Worm (Caenorhabditis elegans) whole organism, late embryonic: ENCODE data around the gene F54D12.1.

Experiments used
- C38D4.7 ChIP-seq: fragments of 200-800 bp; sonication (Bioruptor generic); optimal IDR thresholded peaks from 2 replicates; lab custom pipeline; 2018; ENCODE audit warnings: mild to moderate bottlenecking, missing genetic modification characterization, moderate library complexity, missing compliant biosample characterization
- F13H6.1 ChIP-seq: sonication (generic microtip); optimal IDR thresholded peaks from 2 replicates; lab custom pipeline; 2016; ENCODE audit warnings: missing genetic modification characterization, missing compliant biosample characterization
- T23F11.4 ChIP-seq: fragments of 200-800 bp; sonication (Bioruptor generic); optimal IDR thresholded peaks from 2 replicates; lab custom pipeline; 2018; ENCODE audit warnings: mild to moderate bottlenecking, missing genetic modification characterization, missing compliant biosample characterization
- ama-1 ChIP-seq: fragments of 150-350 bp; optimal IDR thresholded peaks from 2 replicates; lab custom pipeline; 2014
- ceh-18 ChIP-seq: sonication (generic microtip); optimal IDR thresholded peaks from 2 replicates; lab custom pipeline; 2016; ENCODE audit warnings: missing genetic modification characterization, missing compliant biosample characterization
- ceh-19 ChIP-seq: fragments of 200-800 bp; sonication (Bioruptor generic); optimal IDR thresholded peaks from 2 replicates; lab custom pipeline; 2018; ENCODE audit warnings: mild to moderate bottlenecking, missing genetic modification characterization, missing compliant biosample characterization
- ceh-22 ChIP-seq: sonication (generic microtip); optimal IDR thresholded peaks from 2 replicates; lab custom pipeline; 2017; ENCODE audit warnings: missing biosample characterization, missing genetic modification characterization
- ceh-24 ChIP-seq: sonication (generic microtip); optimal IDR thresholded peaks from 2 replicates; lab custom pipeline; 2016; ENCODE audit warnings: mild to moderate bottlenecking, missing genetic modification characterization, missing compliant biosample characterization
- ceh-30 ChIP-seq: fragments of 150-350 bp; optimal IDR thresholded peaks from 2 replicates; lab custom pipeline; 2014; ENCODE audit warnings: missing biosample characterization, missing genetic modification characterization
- ceh-45 ChIP-seq: fragments of 200-800 bp; sonication (Bioruptor generic); IDR thresholded peaks from 2 replicates; pipeline ENCODE4 v1.3.6; 2022; ENCODE audit warnings: missing genetic modification reagents, missing genetic modification characterization, missing compliant biosample characterization
- ceh-6 ChIP-seq: fragments of 200-800 bp; sonication (Bioruptor generic); optimal IDR thresholded peaks from 2 replicates; lab custom pipeline; 2018; ENCODE audit warnings: mild to moderate bottlenecking, missing genetic modification characterization, missing compliant biosample characterization
- che-1 ChIP-seq: sonication (generic microtip); optimal IDR thresholded peaks from 2 replicates; lab custom pipeline; 2016; ENCODE audit warnings: mild to moderate bottlenecking, missing genetic modification characterization, missing compliant biosample characterization
- dve-1 ChIP-seq: sonication (generic microtip); optimal IDR thresholded peaks from 2 replicates; lab custom pipeline; 2017; ENCODE audit warnings: antibody characterized with exemption, mild to moderate bottlenecking, missing genetic modification characterization, missing compliant biosample characterization
- elt-4 ChIP-seq: sonication (generic microtip); optimal IDR thresholded peaks from 2 replicates; lab custom pipeline; 2016; ENCODE audit warnings: missing genetic modification characterization, missing compliant biosample characterization
- eyg-1 ChIP-seq: sonication (generic microtip); optimal IDR thresholded peaks from 2 replicates; lab custom pipeline; 2016; ENCODE audit warnings: missing genotype, missing genetic modification characterization, missing compliant biosample characterization
- fax-1 ChIP-seq: sonication (generic microtip); optimal IDR thresholded peaks from 2 replicates; lab custom pipeline; 2016; ENCODE audit warnings: missing genotype, missing genetic modification characterization, missing compliant biosample characterization
- fkh-6 ChIP-seq: sonication (generic microtip); optimal IDR thresholded peaks from 2 replicates; lab custom pipeline; 2016; ENCODE audit warnings: missing genetic modification characterization, missing compliant biosample characterization
- hlh-13 ChIP-seq: fragments of 200-800 bp; sonication (Bioruptor generic); optimal IDR thresholded peaks from 2 replicates; lab custom pipeline; 2018; ENCODE audit warnings: mild to moderate bottlenecking, missing genetic modification characterization, missing compliant biosample characterization
- hlh-15 ChIP-seq: sonication (generic microtip); optimal IDR thresholded peaks from 2 replicates; lab custom pipeline; 2016; ENCODE audit warnings: missing genetic modification characterization, missing compliant biosample characterization
- hlh-30 ChIP-seq: sonication (generic microtip); optimal IDR thresholded peaks from 2 replicates; lab custom pipeline; 2017; ENCODE audit warnings: antibody characterized with exemption, missing genetic modification characterization, missing compliant biosample characterization; ENCODE audit not compliant: insufficient read depth
- hlh-6 ChIP-seq: sonication (generic microtip); optimal IDR thresholded peaks from 2 replicates; lab custom pipeline; 2016; ENCODE audit warnings: missing genotype, missing genetic modification characterization, missing compliant biosample characterization
- lim-6 ChIP-seq: sonication (generic microtip); optimal IDR thresholded peaks from 2 replicates; lab custom pipeline; 2016; ENCODE audit warnings: missing genetic modification characterization, missing compliant biosample characterization
- lin-11 ChIP-seq: fragments of 200-800 bp; sonication (Bioruptor generic); optimal IDR thresholded peaks from 2 replicates; lab custom pipeline; 2018; ENCODE audit warnings: mild to moderate bottlenecking, missing genetic modification characterization, missing compliant biosample characterization
- nhr-232 ChIP-seq: sonication (generic microtip); optimal IDR thresholded peaks from 2 replicates; lab custom pipeline; 2016; ENCODE audit warnings: missing genetic modification characterization, missing compliant biosample characterization
- npax-4 ChIP-seq: sonication (generic microtip); optimal IDR thresholded peaks from 2 replicates; lab custom pipeline; 2016; ENCODE audit warnings: missing genetic modification characterization, missing compliant biosample characterization
- odd-2 ChIP-seq: sonication (generic microtip); optimal IDR thresholded peaks from 2 replicates; lab custom pipeline; 2017; ENCODE audit warnings: antibody characterized with exemption, mild to moderate bottlenecking, missing genetic modification characterization, missing compliant biosample characterization
- pax-1 ChIP-seq: fragments of 150-350 bp; optimal IDR thresholded peaks from 2 replicates; lab custom pipeline; 2014; ENCODE audit warnings: missing biosample characterization, missing genetic modification characterization
- pha-2 ChIP-seq: sonication (generic microtip); optimal IDR thresholded peaks from 2 replicates; lab custom pipeline; 2017; ENCODE audit warnings: mild to moderate bottlenecking, missing genetic modification characterization, missing compliant biosample characterization
- ref-2 ChIP-seq: sonication (generic microtip); optimal IDR thresholded peaks from 2 replicates; lab custom pipeline; 2016; ENCODE audit warnings: missing genetic modification characterization, missing compliant biosample characterization
- sdc-2 ChIP-seq: sonication (generic microtip); optimal IDR thresholded peaks from 2 replicates; lab custom pipeline; 2016; ENCODE audit warnings: missing genotype, missing genetic modification characterization, missing compliant biosample characterization
- syd-9 ChIP-seq: sonication (generic microtip); optimal IDR thresholded peaks from 2 replicates; lab custom pipeline; 2016; ENCODE audit warnings: mild to moderate bottlenecking, missing genetic modification characterization, moderate library complexity, missing compliant biosample characterization
- tbx-7 ChIP-seq: sonication (generic microtip); optimal IDR thresholded peaks from 2 replicates; lab custom pipeline; 2016; ENCODE audit warnings: missing genotype, missing genetic modification characterization, missing compliant biosample characterization
- ttx-3 ChIP-seq: sonication (generic microtip); optimal IDR thresholded peaks from 2 replicates; lab custom pipeline; 2016; ENCODE audit warnings: missing genetic modification reagents, missing genetic modification characterization, missing compliant biosample characterization
- unc-3 ChIP-seq, 2 experiments: fragments of 200-800 bp in 1 of 2; sonication (Bioruptor generic) in 1 of 2; sonication (generic microtip) in 1 of 2; conservative IDR thresholded peaks in 1 of 2; optimal IDR thresholded peaks in 1 of 2; 2 replicates each; pipeline versions ENCODE4 v1.3.6 to Lab custom; 2016 to 2022; ENCODE audit warnings: missing compliant biosample characterization in 2 of 2, missing genetic modification characterization in 2 of 2, missing genetic modification reagents in 1 of 2
- unc-55 ChIP-seq: sonication (generic microtip); optimal IDR thresholded peaks from 2 replicates; lab custom pipeline; 2017; ENCODE audit warnings: missing biosample characterization, missing genetic modification reagents, missing genetic modification characterization
- zip-5 ChIP-seq: sonication (generic microtip); optimal IDR thresholded peaks from 2 replicates; lab custom pipeline; 2016; ENCODE audit warnings: missing genetic modification characterization, missing compliant biosample characterization
- ztf-16 ChIP-seq: sonication (generic microtip); optimal IDR thresholded peaks from 2 replicates; lab custom pipeline; 2017; ENCODE audit warnings: missing genetic modification characterization, missing compliant biosample characterization

Gene F54D12.1

DNA sequence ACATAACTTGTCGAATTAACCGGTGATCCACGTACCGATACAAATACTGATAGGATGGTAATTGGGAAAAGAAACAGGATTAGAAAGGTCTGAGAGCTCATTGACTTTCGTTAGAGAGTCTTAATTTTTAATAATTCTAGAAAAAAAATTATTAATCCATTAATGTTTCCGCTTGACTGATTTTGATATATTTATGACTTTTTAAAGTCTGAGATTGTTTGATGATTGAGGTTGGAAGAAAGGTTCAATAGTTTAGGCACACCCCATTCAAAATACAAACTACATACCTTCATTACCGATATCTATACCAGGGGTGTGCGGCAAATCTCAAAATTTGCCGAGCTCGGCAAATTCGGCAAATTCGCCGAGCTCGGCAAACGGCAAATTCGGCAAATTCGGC, 21.9 kb upstream of the F54D12.1 start, which contains the start of gene F54D12.10:
Gene F54D12.10, minus strand, starts transcription at position 101 of the 400 bp plus-strand sequence.
- TF ChIP-seq lin-11 (no peak), hlh-6 (tag; lab: Kevin White, UChicago) (no peak), pax-1 (tag; lab: Kevin White, UChicago) (no peak), ref-2 (tag; lab: Kevin White, UChicago) (no peak), ceh-18 (tag; lab: Kevin White, UChicago) (no peak), zip-5 (tag; lab: Kevin White, UChicago) (no peak), F13H6.1 (no peak), C38D4.7 (no peak), unc-55 (GFP tag; lab: Kevin White, UChicago) (no peak), ttx-3 (tag; lab: Kevin White, UChicago) (no peak), ztf-16 (tag; lab: Kevin White, UChicago) (no peak), ceh-6 (GFP tag; lab: Kevin White, UChicago) (no peak)

DNA sequence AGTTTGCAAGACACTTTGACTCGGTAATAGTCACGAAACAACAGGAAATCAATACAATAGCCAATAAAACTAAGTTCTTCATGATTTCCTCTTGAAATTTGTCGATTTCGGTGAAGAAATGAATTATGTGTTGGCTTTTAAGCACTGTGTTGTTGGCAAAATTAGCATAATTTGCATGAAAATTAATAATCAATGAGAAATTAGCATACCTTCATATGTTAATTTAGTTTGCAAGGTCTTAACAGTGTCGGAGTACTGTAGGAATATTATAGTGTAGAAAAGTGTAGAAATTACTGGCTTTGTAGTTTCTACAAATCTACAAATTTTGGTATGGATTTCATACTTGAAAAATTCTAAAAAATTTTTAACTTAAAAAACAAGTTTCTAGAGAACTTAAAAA, 18.6 kb upstream of the F54D12.1 start, which contains the start of gene F54D12.9:
Gene F54D12.9, minus strand, starts transcription at position 101 of the 400 bp plus-strand sequence.
- no peak for TF ChIP-seq lin-11
- no peak for TF ChIP-seq dve-1 (tag; lab: Kevin White, UChicago)
- TF ChIP-seq hlh-30 (tag; lab: Kevin White, UChicago): no peak
- no peak for TF ChIP-seq sdc-2
- TF ChIP-seq ceh-24 (tag; lab: Kevin White, UChicago): no peak
- no peak for TF ChIP-seq lim-6 (tag; lab: Kevin White, UChicago)
- no peak for TF ChIP-seq ceh-19 (GFP tag; lab: Kevin White, UChicago)
- TF ChIP-seq fkh-6 (tag; lab: Kevin White, UChicago): no peak
- no peak for TF ChIP-seq ama-1
- no peak for TF ChIP-seq eyg-1 (tag; lab: Kevin White, UChicago)

DNA sequence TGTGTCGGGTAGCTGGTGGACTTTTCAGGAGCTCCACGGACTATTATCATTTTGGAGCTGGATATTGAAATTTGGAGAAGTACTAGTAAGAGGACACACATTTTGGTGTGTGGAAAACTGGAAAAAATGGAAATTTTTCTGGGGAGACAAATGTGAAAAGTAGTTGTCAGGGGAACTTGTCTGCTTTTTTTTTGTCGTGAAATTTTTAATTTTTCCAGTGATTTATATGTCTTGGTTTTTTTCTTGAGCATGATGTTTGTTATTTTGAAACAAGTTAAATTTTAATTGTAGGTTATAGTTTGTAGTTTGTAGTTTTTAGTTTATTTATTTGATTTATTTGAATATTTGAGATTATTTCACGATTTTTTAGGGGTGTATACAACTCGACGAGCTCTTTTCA, 14.9 kb upstream of the F54D12.1 start, which contains the start of gene F54D12.7:
Gene F54D12.7, minus strand, starts transcription at position 101 of the 400 bp plus-strand sequence.
- TF ChIP-seq eyg-1 (tag; lab: Kevin White, UChicago) (no peak), npax-4 (tag; lab: Kevin White, UChicago) (no peak), hlh-13 (GFP tag; lab: Kevin White, UChicago) (no peak), ztf-16 (tag; lab: Kevin White, UChicago) (no peak), ceh-30 (tag; lab: Kevin White, UChicago) (no peak), elt-4 (no peak), unc-3 (GFP tag; conservative IDR thresholded peaks at IDR 0.05; lab: Robert Waterston, UW) (no peak), unc-3 (tag; optimal IDR thresholded peaks at IDR 0.05; lab: Kevin White, UChicago) (no peak), pha-2 (tag; lab: Kevin White, UChicago) (no peak)

ce11 chrII:1386478-1386877, 13.7 kb upstream of the F54D12.1 start, which contains the start of gene aat-7:
TSS of gene aat-7 (plus strand) at chrII:1386870.
- TF ChIP-seq hlh-15 (tag; lab: Kevin White, UChicago) (no peak), npax-4 (tag; lab: Kevin White, UChicago) (no peak), hlh-6 (tag; lab: Kevin White, UChicago) (no peak), F13H6.1 (no peak), T23F11.4 (GFP tag; lab: Kevin White, UChicago) (no peak), nhr-232 (tag; lab: Kevin White, UChicago) (no peak), unc-3 (GFP tag; conservative IDR thresholded peaks at IDR 0.05; lab: Robert Waterston, UW) (no peak), unc-3 (tag; optimal IDR thresholded peaks at IDR 0.05; lab: Kevin White, UChicago) (no peak), odd-2 (no peak), lim-6 (tag; lab: Kevin White, UChicago) (no peak), che-1 (tag; lab: Kevin White, UChicago) (no peak), tbx-7 (no peak), ceh-18 (tag; lab: Kevin White, UChicago) (no peak), fax-1 (tag; lab: Kevin White, UChicago) (no peak), sdc-2 (no peak), ceh-22 (no peak), syd-9 (tag; lab: Kevin White, UChicago) (no peak), ceh-45 (GFP tag; lab: Robert Waterston, UW) (no peak)
